Worm (Caenorhabditis elegans): Measurements from ENCODE around the gene F55C9.3.
"Not testable (repeated sequence)": the region's sequence is repeated elsewhere in the genome, so short reads cannot be mapped to it uniquely, and the experiment has no call there.

- TF ChIP-seq sem-2 (GFP tag; optimal IDR thresholded peaks at IDR 0.05); blmp-1 (tag; optimal IDR thresholded peaks at IDR 0.05); nhr-237 (tag; optimal IDR thresholded peaks at IDR 0.05); hlh-1 (tag; optimal IDR thresholded peaks at IDR 0.05); nhr-12 (tag; optimal IDR thresholded peaks at IDR 0.05); mls-2 (tag; optimal IDR thresholded peaks at IDR 0.05); nhr-76 (tag; optimal IDR thresholded peaks at IDR 0.05); unc-62 (GFP tag; optimal IDR thresholded peaks at IDR 0.05); unc-39 (tag; optimal IDR thresholded peaks at IDR 0.05): not testable (repeated sequence)
Measured at ce11 chrV:19317058-19317457, 29.1 kb upstream of the F55C9.3 start, which contains the start of gene srh-208.

All from whole organism, mixed stage, embryonic.